Fruit fly (Drosophila melanogaster) whole organism, embryonic: ENCODE data around the gene Jon99Ci.

Experiments used
- Atf6 ChIP-seq: fragments of 200-800 bp; sonication (Bioruptor generic); IDR thresholded peaks from 2 replicates; pipeline ENCODE4 v1.3.6; 2022; ENCODE audit warnings: missing biosample characterization, missing genetic modification characterization
- Bgb ChIP-seq: fragments of 200-800 bp; sonication (Bioruptor generic); IDR thresholded peaks from 2 replicates; pipeline ENCODE4 v1.3.6; 2022; ENCODE audit warnings: missing biosample characterization, missing genetic modification characterization; ENCODE audit not compliant: partially characterized antibody
- Blimp-1 ChIP-seq: fragments of 200-800 bp; sonication (Bioruptor generic); optimal IDR thresholded peaks from 3 replicates; lab custom pipeline; 2018; ENCODE audit warnings: missing biosample characterization, missing genetic modification characterization, mild to moderate bottlenecking, moderate library complexity, missing genetic modification reagents
- CG11247 ChIP-seq: fragments of 200-800 bp; sonication (Bioruptor generic); IDR thresholded peaks from 2 replicates; pipeline ENCODE4 v1.3.6; 2022; ENCODE audit warnings: missing biosample characterization, missing genetic modification characterization
- CG12299 ChIP-seq: fragments of 200-800 bp; sonication (Bioruptor generic); optimal IDR thresholded peaks from 2 replicates; lab custom pipeline; 2018; ENCODE audit warnings: missing biosample characterization, mild to moderate bottlenecking, missing genetic modification characterization
- CG13894 ChIP-seq: fragments of 200-800 bp; sonication (Bioruptor generic); optimal IDR thresholded peaks from 3 replicates; lab custom pipeline; 2018; ENCODE audit warnings: missing biosample characterization, mild to moderate bottlenecking, missing genetic modification characterization, moderate library complexity
- CG14014 ChIP-seq: fragments of 200-800 bp; sonication (Bioruptor generic); IDR thresholded peaks from 2 replicates; pipeline ENCODE4 v1.3.6; 2022; ENCODE audit warnings: missing biosample characterization, missing genetic modification characterization
- CG14710 ChIP-seq: fragments of 200-800 bp; sonication (Bioruptor generic); optimal IDR thresholded peaks from 3 replicates; lab custom pipeline; 2019; ENCODE audit warnings: missing biosample characterization, mild to moderate bottlenecking, missing genetic modification characterization, moderate library complexity
- CG15011 ChIP-seq: fragments of 200-800 bp; sonication (Bioruptor generic); optimal IDR thresholded peaks from 3 replicates; lab custom pipeline; 2018; ENCODE audit warnings: missing biosample characterization, mild to moderate bottlenecking, missing genetic modification characterization
- CG1602 ChIP-seq: fragments of 200-800 bp; sonication (Bioruptor generic); optimal IDR thresholded peaks from 3 replicates; lab custom pipeline; 2016; ENCODE audit warnings: missing biosample characterization, missing genetic modification characterization
- CG18011 ChIP-seq: fragments of 200-800 bp; sonication (Bioruptor generic); optimal IDR thresholded peaks from 2 replicates; lab custom pipeline; 2017; ENCODE audit warnings: missing biosample characterization, missing genetic modification characterization, mild to moderate bottlenecking, moderate library complexity, missing genotype
- CG18599 ChIP-seq: fragments of 200-800 bp; sonication (Bioruptor generic); optimal IDR thresholded peaks from 3 replicates; lab custom pipeline; 2017; ENCODE audit warnings: missing biosample characterization, missing genetic modification characterization, mild to moderate bottlenecking, moderate library complexity, missing genetic modification reagents
- CG31224 ChIP-seq: fragments of 200-800 bp; sonication (Bioruptor generic); IDR thresholded peaks from 2 replicates; pipeline ENCODE4 v1.3.6; 2022; ENCODE audit warnings: missing biosample characterization, missing genetic modification characterization
- CG31388 ChIP-seq: fragments of 200-800 bp; sonication (Bioruptor generic); optimal IDR thresholded peaks from 2 replicates; lab custom pipeline; 2016; ENCODE audit warnings: missing biosample characterization, missing genetic modification characterization
- CG32532 ChIP-seq: fragments of 200-800 bp; sonication (Bioruptor generic); IDR thresholded peaks from 2 replicates; pipeline ENCODE4 v1.3.6; 2022; ENCODE audit warnings: missing biosample characterization, missing genetic modification characterization
- CG3847 ChIP-seq: fragments of 200-800 bp; sonication (Bioruptor generic); IDR thresholded peaks from 2 replicates; pipeline ENCODE4 v1.3.6; 2022; ENCODE audit warnings: missing biosample characterization, missing genetic modification characterization
- CG6791 ChIP-seq: fragments of 200-800 bp; sonication (Bioruptor generic); IDR thresholded peaks from 3 replicates; pipeline ENCODE4 v1.3.6; 2022; ENCODE audit warnings: missing biosample characterization, missing genetic modification characterization; ENCODE audit not compliant: partially characterized antibody
- CG9932 ChIP-seq: fragments of 200-800 bp; sonication (Bioruptor generic); IDR thresholded peaks from 2 replicates; pipeline ENCODE4 v1.3.6; 2022; ENCODE audit warnings: missing biosample characterization, missing genetic modification characterization
- Chrac-16 ChIP-seq: fragments of 200-800 bp; sonication (Bioruptor generic); optimal IDR thresholded peaks from 3 replicates; lab custom pipeline; 2016; ENCODE audit warnings: missing biosample characterization, missing genetic modification characterization
- CoRest ChIP-seq: fragments of 200-800 bp; sonication (Bioruptor generic); optimal IDR thresholded peaks from 3 replicates; lab custom pipeline; 2018; ENCODE audit warnings: missing biosample characterization, mild to moderate bottlenecking, missing genetic modification characterization, moderate library complexity
- Dp ChIP-seq: fragments of 200-800 bp; sonication (Bioruptor generic); optimal IDR thresholded peaks from 2 replicates; lab custom pipeline; 2018; ENCODE audit warnings: missing biosample characterization, mild to moderate bottlenecking, missing genetic modification characterization, moderate library complexity
- Eip74EF ChIP-seq, 2 experiments: fragments of 200-800 bp in 1 of 2; fragments of >200 bp in 1 of 2; sonication (Bioruptor generic) in 1 of 2; optimal IDR thresholded peaks; 2 replicates each; lab custom pipeline; 2017 to 2019; ENCODE audit warnings: missing biosample characterization in 2 of 2, missing genetic modification characterization in 2 of 2, mild to moderate bottlenecking in 1 of 2, moderate library complexity in 1 of 2
- Ets65A ChIP-seq: fragments of 200-800 bp; sonication (Bioruptor generic); peaks from one replicate; lab custom pipeline; 2016; ENCODE audit warnings: missing biosample characterization, missing genetic modification characterization
- Hand ChIP-seq: fragments of 200-800 bp; sonication (Bioruptor generic); optimal IDR thresholded peaks from 2 replicates; lab custom pipeline; 2017; ENCODE audit warnings: mild to moderate bottlenecking, missing biosample characterization, missing genetic modification reagents, missing genetic modification characterization
- Hey ChIP-seq: fragments of 200-800 bp; sonication (Bioruptor generic); optimal IDR thresholded peaks from 3 replicates; lab custom pipeline; 2018; ENCODE audit warnings: missing biosample characterization, mild to moderate bottlenecking, missing genetic modification characterization
- Lpt ChIP-seq: fragments of >200 bp; optimal IDR thresholded peaks from 2 replicates; lab custom pipeline; 2018; ENCODE audit warnings: missing biosample characterization, missing genetic modification characterization
- MESR4 ChIP-seq: fragments of 200-800 bp; sonication (Bioruptor generic); optimal IDR thresholded peaks from 2 replicates; lab custom pipeline; 2018; ENCODE audit warnings: missing biosample characterization, mild to moderate bottlenecking, missing genetic modification characterization, moderate library complexity
- Med ChIP-seq: fragments of 200-800 bp; sonication (Bioruptor generic); peaks from one replicate; lab custom pipeline; 2016; ENCODE audit warnings: missing biosample characterization, missing genetic modification characterization, mild to moderate bottlenecking, inconsistent platforms, moderate library complexity
- NK7.1 ChIP-seq: fragments of 200-800 bp; sonication (Bioruptor generic); optimal IDR thresholded peaks from 3 replicates; lab custom pipeline; 2016; ENCODE audit warnings: missing biosample characterization, missing genetic modification characterization
- PHDP ChIP-seq: fragments of 200-800 bp; sonication (Bioruptor generic); optimal IDR thresholded peaks from 3 replicates; lab custom pipeline; 2018; ENCODE audit warnings: missing biosample characterization, mild to moderate bottlenecking, missing genetic modification characterization, moderate library complexity
- Scr ChIP-seq: fragments of 200-800 bp; sonication (Bioruptor generic); IDR thresholded peaks from 2 replicates; pipeline ENCODE4 v1.3.6; 2022; ENCODE audit warnings: missing biosample characterization, missing genetic modification characterization; ENCODE audit not compliant: partially characterized antibody
- Six4 ChIP-seq: fragments of 200-800 bp; sonication (Bioruptor generic); optimal IDR thresholded peaks from 2 replicates; lab custom pipeline; 2016; ENCODE audit warnings: missing biosample characterization, missing genetic modification characterization
- Sox100B ChIP-seq: fragments of 200-800 bp; sonication (Bioruptor generic); optimal IDR thresholded peaks from 3 replicates; lab custom pipeline; 2018; ENCODE audit warnings: missing biosample characterization, mild to moderate bottlenecking, missing genetic modification characterization
- Sox102F ChIP-seq: fragments of 200-800 bp; sonication (Bioruptor generic); optimal IDR thresholded peaks from 2 replicates; lab custom pipeline; 2018; ENCODE audit warnings: missing biosample characterization, mild to moderate bottlenecking, missing genetic modification characterization, moderate library complexity
- Xbp1 ChIP-seq: fragments of 200-800 bp; sonication (Bioruptor generic); optimal IDR thresholded peaks from 3 replicates; lab custom pipeline; 2016; ENCODE audit warnings: missing biosample characterization, mild to moderate bottlenecking, missing genetic modification characterization
- dati ChIP-seq: fragments of 200-800 bp; sonication (Bioruptor generic); IDR thresholded peaks from 2 replicates; pipeline ENCODE4 v1.3.6; 2022; ENCODE audit warnings: missing biosample characterization, missing genetic modification characterization
- gem ChIP-seq: fragments of 200-800 bp; sonication (Bioruptor generic); optimal IDR thresholded peaks from 2 replicates; lab custom pipeline; 2019; ENCODE audit warnings: missing biosample characterization, mild to moderate bottlenecking, missing genetic modification characterization, moderate library complexity
- gro ChIP-seq: fragments of 200-800 bp; sonication (Bioruptor generic); optimal IDR thresholded peaks from 2 replicates; lab custom pipeline; 2016; ENCODE audit warnings: missing biosample characterization, missing genetic modification characterization
- nmo ChIP-seq: fragments of 200-800 bp; sonication (Bioruptor generic); optimal IDR thresholded peaks from 2 replicates; lab custom pipeline; 2018; ENCODE audit warnings: missing biosample characterization, mild to moderate bottlenecking, missing genetic modification characterization, moderate library complexity
- psq ChIP-seq: fragments of 200-800 bp; sonication (Bioruptor generic); optimal IDR thresholded peaks from 2 replicates; lab custom pipeline; 2017; ENCODE audit warnings: missing biosample characterization, missing genetic modification characterization
- pzg ChIP-seq: fragments of 200-800 bp; sonication (Bioruptor generic); optimal IDR thresholded peaks from 3 replicates; lab custom pipeline; 2018; ENCODE audit warnings: missing biosample characterization, mild to moderate bottlenecking, missing genetic modification characterization, moderate library complexity
- ranshi ChIP-seq: fragments of 200-800 bp; sonication (Bioruptor generic); IDR thresholded peaks from 2 replicates; pipeline ENCODE4 v1.3.6; 2022; ENCODE audit warnings: missing biosample characterization, missing genetic modification characterization
- rib ChIP-seq: fragments of 200-800 bp; sonication (Bioruptor generic); IDR thresholded peaks from 2 replicates; pipeline ENCODE4 v1.3.6; 2022; ENCODE audit warnings: missing biosample characterization, missing genetic modification characterization
- sc ChIP-seq, 3 experiments: fragments of >200 bp in 2 of 3; fragments of 200-800 bp in 1 of 3; sonication (Bioruptor generic) in 1 of 3; optimal IDR thresholded peaks; 2 replicates in 2 of 3; 3 replicates in 1 of 3; lab custom pipeline; 2017; ENCODE audit warnings: mild to moderate bottlenecking in 1 of 3, missing biosample characterization in 1 of 3, missing genetic modification characterization in 1 of 3, missing genetic modification reagents in 1 of 3
- sd ChIP-seq: fragments of 200-800 bp; sonication (Bioruptor generic); optimal IDR thresholded peaks from 3 replicates; lab custom pipeline; 2018; ENCODE audit warnings: missing biosample characterization, mild to moderate bottlenecking, missing genetic modification characterization, moderate library complexity
- slbo ChIP-seq: fragments of 200-800 bp; sonication (Bioruptor generic); IDR thresholded peaks from 2 replicates; pipeline ENCODE4 v1.3.6; 2022; ENCODE audit warnings: missing biosample characterization, missing genetic modification characterization
- stwl ChIP-seq: fragments of 200-800 bp; sonication (Bioruptor generic); optimal IDR thresholded peaks from 3 replicates; lab custom pipeline; 2018; ENCODE audit warnings: missing biosample characterization, mild to moderate bottlenecking, missing genetic modification characterization, moderate library complexity
- twi ChIP-seq: fragments of 200-800 bp; optimal IDR thresholded peaks from 2 replicates; lab custom pipeline; 2019; ENCODE audit warnings: missing biosample characterization, mild to moderate bottlenecking, missing genetic modification characterization, moderate library complexity
- zen ChIP-seq: fragments of 200-800 bp; sonication (Bioruptor generic); optimal IDR thresholded peaks from 3 replicates; lab custom pipeline; 2018; ENCODE audit warnings: missing biosample characterization, mild to moderate bottlenecking, missing genetic modification characterization, moderate library complexity

Jon99Ci gene

DNA sequence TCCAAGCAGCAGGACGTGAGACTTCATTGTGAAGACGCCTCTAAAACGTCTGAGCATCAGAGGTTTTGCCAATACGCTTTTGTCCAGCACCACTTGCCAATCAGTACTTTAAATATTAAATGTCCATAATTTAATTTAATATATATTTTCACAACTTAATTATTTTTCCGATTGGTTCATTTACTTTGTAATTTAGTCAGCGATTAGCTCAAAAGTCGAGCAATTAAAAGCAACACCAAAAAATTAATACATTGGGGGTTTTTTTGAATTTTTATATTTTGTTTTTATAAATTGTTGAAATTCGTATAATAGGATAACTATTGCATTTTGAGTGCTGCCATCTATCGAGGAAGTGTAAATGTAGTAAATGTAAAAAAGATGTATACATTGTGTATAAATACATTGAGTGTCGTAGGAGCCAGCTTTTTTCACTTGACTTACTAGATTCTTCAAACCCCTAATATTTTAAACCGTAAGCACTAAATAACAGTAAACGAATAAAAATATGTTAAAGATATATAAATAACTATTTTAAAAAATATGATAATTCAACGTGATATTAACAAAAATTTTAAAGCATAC lies 22.1 kb downstream of the Jon99Ci start, which contains the start of gene CG15517 (continued):
- TF ChIP-seq CoRest (tag; lab: Kevin White, UChicago) = peak; percentile 45
- peak; percentile 20 for TF ChIP-seq Xbp1
- no peak for TF ChIP-seq Scr (GFP tag; lab: Robert Waterston, UW)
- TF ChIP-seq CG15011 (GFP tag; lab: Kevin White, UChicago) = no peak
- TF ChIP-seq Sox100B (GFP tag; lab: Kevin White, UChicago) = no peak
- no peak for TF ChIP-seq Hey (tag; lab: Kevin White, UChicago)
- TF ChIP-seq gro = no peak
- TF ChIP-seq Eip74EF (GFP tag; optimal IDR thresholded peaks at IDR 0.05; lab: Kevin White, UChicago) = no peak
- TF ChIP-seq nmo = peak; percentile 21
- TF ChIP-seq slbo (GFP tag; lab: Robert Waterston, UW) = peak; percentile 55
- peak; percentile 26 for TF ChIP-seq gem (tag; lab: Kevin White, UChicago)
- no peak for TF ChIP-seq NK7.1 (GFP tag; lab: Kevin White, UChicago)
- TF ChIP-seq CG31224 (GFP tag; lab: Robert Waterston, UW) = 0 out of 2 replicates have a peak, but pooled peaks have one; percentile 6
- TF ChIP-seq CG14014 (GFP tag; lab: Robert Waterston, UW) = no peak
- peak; percentile 3 for TF ChIP-seq CG13894 (tag; lab: Kevin White, UChicago)
- TF ChIP-seq Blimp-1 (GFP tag; lab: Kevin White, UChicago) = peak; percentile 6
- TF ChIP-seq Sox102F (GFP tag; lab: Kevin White, UChicago) = peak; percentile 6
- TF ChIP-seq Atf6 = no peak
- no peak for TF ChIP-seq sc (optimal IDR thresholded peaks at IDR 0.05; lab: Kevin White, UChicago)
- no peak for TF ChIP-seq sc (GFP tag; optimal IDR thresholded peaks at IDR 0.05; lab: Kevin White, UChicago)
- no peak for TF ChIP-seq dati (GFP tag; lab: Robert Waterston, UW)
- peak; percentile 73 for TF ChIP-seq Bgb (GFP tag; lab: Robert Waterston, UW)
- TF ChIP-seq CG18011 = peak; percentile 97
- peak; percentile 35 for TF ChIP-seq zen (tag; lab: Kevin White, UChicago)
- peak; percentile 54 for TF ChIP-seq CG9932 (GFP tag; lab: Robert Waterston, UW)
- TF ChIP-seq Dp (GFP tag; lab: Kevin White, UChicago) = peak; percentile 2
- peak; percentile 17 for TF ChIP-seq sd (tag; lab: Kevin White, UChicago)
- peak; percentile 36 for TF ChIP-seq Chrac-16 (GFP tag; lab: Kevin White, UChicago)
- TF ChIP-seq CG11247 (GFP tag; lab: Robert Waterston, UW) = no peak
- peak; percentile 19 for TF ChIP-seq CG14710 (tag; lab: Kevin White, UChicago)
- no peak for TF ChIP-seq pzg (GFP tag; lab: Kevin White, UChicago)
- peak; percentile 14 for TF ChIP-seq PHDP (tag; lab: Kevin White, UChicago)
- no peak for TF ChIP-seq rib (GFP tag; lab: Robert Waterston, UW)
- TF ChIP-seq Six4 (GFP tag; lab: Kevin White, UChicago) = no peak
- TF ChIP-seq ranshi (GFP tag; lab: Robert Waterston, UW) = no peak
- TF ChIP-seq Ets65A (GFP tag; lab: Kevin White, UChicago) = peak; percentile 53
- peak; percentile 66 for TF ChIP-seq Med (GFP tag; lab: Kevin White, UChicago)
- no peak for TF ChIP-seq CG31388 (GFP tag; lab: Kevin White, UChicago)
- TF ChIP-seq MESR4 (GFP tag; lab: Kevin White, UChicago) = no peak
- TF ChIP-seq CG6791 (GFP tag; lab: Robert Waterston, UW) = peak; percentile 60; the same call in 1 of the 3 replicates
- TF ChIP-seq CG12299 (tag; lab: Kevin White, UChicago) = no peak
- no peak for TF ChIP-seq Lpt (GFP tag; lab: Kevin White, UChicago)
- TF ChIP-seq twi (tag; lab: Kevin White, UChicago) = no peak
- TF ChIP-seq CG3847 (GFP tag; lab: Robert Waterston, UW) = 0 out of 2 replicates have a peak, but pooled peaks have one; percentile 9
- TF ChIP-seq Hand = no peak
- no peak for TF ChIP-seq psq
- peak; percentile 38; the same call in 1 of the 2 replicates for TF ChIP-seq CG32532 (GFP tag; lab: Robert Waterston, UW)
- no peak for TF ChIP-seq CG18599
- TF ChIP-seq stwl = peak; percentile 86
- TF ChIP-seq CG1602 (GFP tag; lab: Kevin White, UChicago) = no peak
